Fruit fly (Drosophila melanogaster): ENCODE measurements around the gene Rpn1.

Gene Rpn1

DNA sequence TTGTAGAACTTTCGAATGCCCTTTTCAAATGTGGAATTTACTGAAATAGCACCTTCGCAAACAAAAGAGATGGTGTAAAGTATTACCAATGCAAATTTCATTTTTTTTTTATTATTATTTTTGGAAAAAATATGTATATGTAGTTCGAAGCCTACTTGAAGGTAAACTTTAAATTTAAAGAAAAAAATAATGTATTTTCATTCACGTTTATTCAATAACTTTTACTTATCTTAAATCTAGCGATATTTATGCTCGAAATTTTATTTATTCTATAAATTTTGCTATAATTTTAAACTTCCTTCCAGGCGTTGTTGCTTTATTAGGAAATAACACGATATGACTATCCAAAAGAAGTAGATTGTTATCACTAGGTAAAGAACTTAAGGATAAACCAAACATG lies 37.8 kb downstream of the Rpn1 start, which contains the start of gene CG33710:
TSS of gene CG33710 (minus strand) at position 101 of the 400 bp plus-strand sequence.
- TF ChIP-seq CTCF (optimal IDR thresholded peaks at IDR 0.05) (no peak), CG8478 (optimal IDR thresholded peaks at IDR 0.05) (no peak)

DNA sequence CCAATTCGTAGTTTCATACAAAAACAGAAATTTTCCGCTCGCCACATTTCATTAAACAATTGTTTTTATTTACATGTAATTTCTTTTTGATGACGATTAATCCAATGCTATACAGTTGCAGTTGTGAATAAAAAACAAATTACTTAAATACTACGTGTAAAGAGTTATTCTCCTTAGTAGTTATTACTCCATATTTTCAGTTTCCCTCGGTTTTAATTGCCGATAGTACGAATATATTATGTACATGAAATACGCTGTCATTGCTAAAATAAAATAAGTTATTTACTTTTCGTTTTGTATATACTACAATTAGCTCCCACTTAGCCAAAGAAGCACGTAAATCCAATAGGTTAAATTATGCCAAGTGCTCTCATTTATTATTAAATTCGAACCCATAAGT lies 38.8 kb downstream of the Rpn1 start, which contains the start of gene CG42655:
TSS of gene CG42655 (minus strand) at position 101 of the 400 bp plus-strand sequence.
- no peak for TF ChIP-seq CG8478 (optimal IDR thresholded peaks at IDR 0.05)
- TF ChIP-seq CTCF (optimal IDR thresholded peaks at IDR 0.05) = no peak

DNA sequence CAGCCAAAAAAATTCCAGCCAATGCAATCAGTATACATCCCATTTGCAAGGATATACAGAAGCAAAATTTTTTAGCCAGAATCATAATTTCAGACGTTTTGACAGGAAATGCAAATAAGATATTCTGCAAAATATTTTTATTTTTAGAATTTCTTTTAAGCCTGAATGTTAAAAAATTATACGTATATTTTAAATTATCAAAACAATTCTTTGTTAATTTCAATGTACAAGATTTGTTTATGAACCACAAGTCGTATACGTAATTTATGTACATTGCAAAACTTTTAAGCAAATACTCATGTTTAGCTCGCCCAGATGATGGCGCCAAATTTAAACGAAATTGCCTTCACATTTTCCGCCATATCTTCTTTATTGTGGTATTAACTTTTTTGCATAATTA lies 39.6 kb downstream of the Rpn1 start, which contains the start of gene CG42654:
TSS of gene CG42654 (minus strand) at position 101 of the 400 bp plus-strand sequence.
- TF ChIP-seq CG8478 (optimal IDR thresholded peaks at IDR 0.05) (no peak), CTCF (optimal IDR thresholded peaks at IDR 0.05) (no peak)

DNA sequence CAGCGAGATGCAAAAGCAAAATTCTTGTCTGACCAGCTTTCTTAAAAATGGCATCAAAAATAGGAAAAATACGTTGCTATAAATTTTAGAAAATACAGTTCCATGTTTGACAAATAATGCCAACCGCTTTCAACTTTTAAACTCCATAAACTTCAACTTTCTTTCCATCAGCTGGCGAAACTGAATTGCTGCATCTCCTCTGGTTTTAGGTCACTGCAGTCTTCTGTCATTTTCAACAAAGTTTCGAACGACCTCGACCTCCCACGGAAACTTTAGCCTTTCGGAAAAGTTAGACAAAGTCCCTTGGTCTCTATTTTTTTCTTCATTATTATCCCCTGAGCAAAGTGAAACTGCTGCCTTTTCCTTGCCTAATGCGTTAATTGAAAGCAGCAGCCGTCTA lies 40.8 kb downstream of the Rpn1 start, which contains the start of gene CG42263:
TSS of gene CG42263 (minus strand) at position 101 of the 400 bp plus-strand sequence.
- TF ChIP-seq CTCF (optimal IDR thresholded peaks at IDR 0.05) = no peak
- no peak for TF ChIP-seq CG8478 (optimal IDR thresholded peaks at IDR 0.05)

DNA sequence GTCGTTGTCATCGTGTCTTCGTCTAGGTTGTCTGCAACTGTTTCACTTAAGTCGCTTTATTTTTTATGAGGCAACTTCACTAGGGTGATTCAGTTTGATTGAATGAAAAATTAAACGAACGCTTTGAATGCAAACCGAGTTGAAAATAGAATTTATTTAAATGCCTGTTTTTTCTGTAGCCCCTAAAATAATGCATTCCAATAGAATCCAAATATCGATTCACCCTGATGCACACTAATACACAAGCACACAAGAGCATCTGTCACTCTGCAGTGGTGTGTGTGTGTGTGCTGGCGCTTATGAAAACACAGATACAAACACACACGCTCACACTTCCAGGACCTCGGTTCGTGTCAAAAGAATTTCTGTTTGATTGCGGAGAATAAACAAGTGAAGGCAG lies 47.0 kb downstream of the Rpn1 start:
- TF ChIP-seq CG8478 (optimal IDR thresholded peaks at IDR 0.05) (no peak), CTCF (optimal IDR thresholded peaks at IDR 0.05) (no peak)

Data from S2 (cell line).